Worm (Caenorhabditis elegans) whole organism, L1 larva: ENCODE data around the gene lsd-1.

Source experiments
- C04F5.9 ChIP-seq: sonication (generic microtip); optimal IDR thresholded peaks from 2 replicates; lab custom pipeline; 2016; ENCODE audit warnings: missing genetic modification characterization, missing compliant biosample characterization
- C16A3.4 ChIP-seq: fragments of 150-350 bp; optimal IDR thresholded peaks from 2 replicates; lab custom pipeline; 2014; ENCODE audit warnings: missing biosample characterization, missing genetic modification characterization
- aha-1 ChIP-seq: fragments of 150-350 bp; optimal IDR thresholded peaks from 2 replicates; lab custom pipeline; 2014; ENCODE audit warnings: missing biosample characterization, missing genetic modification characterization
- alr-1 ChIP-seq: fragments of 200-800 bp; sonication (Bioruptor generic); optimal IDR thresholded peaks from 2 replicates; lab custom pipeline; 2018; ENCODE audit warnings: borderline replicate concordance, mild to moderate bottlenecking, missing genetic modification characterization, missing compliant biosample characterization
- ama-1 ChIP-seq: fragments of 150-350 bp; optimal IDR thresholded peaks from 2 replicates; lab custom pipeline; 2014
- blmp-1 ChIP-seq: fragments of 150-350 bp; optimal IDR thresholded peaks from 2 replicates; lab custom pipeline; 2014; ENCODE audit warnings: missing biosample characterization, missing genetic modification characterization
- ceh-8 ChIP-seq: fragments of 200-800 bp; sonication (Bioruptor generic); optimal IDR thresholded peaks from 2 replicates; lab custom pipeline; 2018; ENCODE audit warnings: mild to moderate bottlenecking, missing genetic modification characterization, moderate library complexity, missing compliant biosample characterization
- ceh-82 ChIP-seq, 3 experiments: fragments of 150-350 bp in 1 of 3; sonication (generic microtip) in 2 of 3; optimal IDR thresholded peaks; 2 replicates each; lab custom pipeline; 2014 to 2017; ENCODE audit warnings: missing biosample characterization in 3 of 3, missing genetic modification characterization in 3 of 3
- ceh-88 ChIP-seq: fragments of 200-800 bp; sonication (Bioruptor generic); IDR thresholded peaks from 2 replicates; pipeline ENCODE4 v1.3.6; 2022; ENCODE audit warnings: missing genetic modification characterization, missing compliant biosample characterization
- ceh-90 ChIP-seq: sonication (generic microtip); optimal IDR thresholded peaks from 2 replicates; lab custom pipeline; 2016; ENCODE audit warnings: missing genetic modification characterization, missing compliant biosample characterization
- dpl-1 ChIP-seq, 3 experiments: fragments of 150-350 bp in 2 of 3; sonication (generic microtip) in 1 of 3; optimal IDR thresholded peaks; 2 replicates each; lab custom pipeline; 2014 to 2017; ENCODE audit warnings: missing biosample characterization in 3 of 3, missing genetic modification characterization in 3 of 3, missing genetic modification reagents in 3 of 3
- dsc-1 ChIP-seq: sonication (generic microtip); optimal IDR thresholded peaks from 2 replicates; lab custom pipeline; 2016; ENCODE audit warnings: mild to moderate bottlenecking, missing genetic modification characterization, missing compliant biosample characterization
- egl-13 ChIP-seq: sonication (generic microtip); optimal IDR thresholded peaks from 2 replicates; lab custom pipeline; 2016; ENCODE audit warnings: missing genotype, missing genetic modification reagents, missing genetic modification characterization, missing compliant biosample characterization
- egl-27 ChIP-seq, 2 experiments: fragments of 150-350 bp in 1 of 2; sonication (generic microtip); optimal IDR thresholded peaks; 3 replicates each; lab custom pipeline; 2017 to 2018; ENCODE audit warnings: missing biosample characterization in 2 of 2, missing genetic modification characterization in 2 of 2, missing genetic modification reagents in 2 of 2
- elt-2 ChIP-seq: sonication (generic microtip); optimal IDR thresholded peaks from 2 replicates; lab custom pipeline; 2016; ENCODE audit warnings: missing genetic modification characterization, mild to moderate bottlenecking, inconsistent platforms, missing compliant biosample characterization, missing genetic modification reagents
- elt-3 ChIP-seq, 6 experiments: fragments of 150-350 bp in 1 of 6; sonication (generic microtip); optimal IDR thresholded peaks; 2 replicates each; lab custom pipeline; 2017 to 2018; ENCODE audit warnings: missing biosample characterization in 6 of 6, missing genetic modification characterization in 6 of 6, inconsistent platforms in 1 of 6
- ets-5 ChIP-seq: fragments of 200-800 bp; sonication (Bioruptor generic); IDR thresholded peaks from 2 replicates; pipeline ENCODE4 v1.3.6; 2022; ENCODE audit warnings: missing genetic modification characterization, missing compliant biosample characterization
- fkh-10 ChIP-seq: sonication (generic microtip); optimal IDR thresholded peaks from 2 replicates; lab custom pipeline; 2017; ENCODE audit warnings: missing biosample characterization, missing genetic modification reagents, missing genetic modification characterization
- fos-1 ChIP-seq: fragments of 150-350 bp; optimal IDR thresholded peaks from 2 replicates; lab custom pipeline; 2014; ENCODE audit warnings: missing biosample characterization, missing genetic modification characterization
- hlh-17 ChIP-seq: fragments of 200-800 bp; sonication (Bioruptor generic); optimal IDR thresholded peaks from 2 replicates; lab custom pipeline; 2018; ENCODE audit warnings: missing genetic modification characterization, mild to moderate bottlenecking, missing compliant biosample characterization, moderate library complexity, borderline replicate concordance
- hlh-4 ChIP-seq: sonication (generic microtip); optimal IDR thresholded peaks from 2 replicates; lab custom pipeline; 2016; ENCODE audit warnings: mild to moderate bottlenecking, missing genetic modification characterization, missing compliant biosample characterization
- irx-1 ChIP-seq: sonication (generic microtip); optimal IDR thresholded peaks from 2 replicates; lab custom pipeline; 2016; ENCODE audit warnings: missing genetic modification characterization, missing compliant biosample characterization
- isw-1 ChIP-seq: fragments of 200-800 bp; sonication (Bioruptor generic); IDR thresholded peaks from 2 replicates; pipeline ENCODE4 v1.3.6; 2022; ENCODE audit warnings: missing genetic modification characterization, missing compliant biosample characterization
- lin-13 ChIP-seq: fragments of 150-350 bp; optimal IDR thresholded peaks from 2 replicates; lab custom pipeline; 2014; ENCODE audit warnings: missing biosample characterization, missing genetic modification reagents, missing genetic modification characterization
- lin-14 ChIP-seq: fragments of 200-800 bp; sonication (Bioruptor generic); optimal IDR thresholded peaks from 2 replicates; lab custom pipeline; 2018; ENCODE audit warnings: mild to moderate bottlenecking, missing genetic modification characterization, moderate library complexity, missing compliant biosample characterization
- lin-15B ChIP-seq: fragments of 150-350 bp; sonication (generic microtip); optimal IDR thresholded peaks from 3 replicates; lab custom pipeline; 2014; ENCODE audit warnings: missing biosample characterization, missing genetic modification characterization
- lin-35 ChIP-seq, 2 experiments: fragments of 150-350 bp; optimal IDR thresholded peaks; 2 replicates each; lab custom pipeline; 2014; ENCODE audit warnings: missing biosample characterization in 2 of 2, missing genetic modification characterization in 2 of 2, missing genetic modification reagents in 2 of 2
- mdl-1 ChIP-seq, 2 experiments: fragments of 150-350 bp; optimal IDR thresholded peaks; 2 replicates each; lab custom pipeline; 2014 to 2017; ENCODE audit warnings: missing biosample characterization in 2 of 2, missing genetic modification characterization in 2 of 2, inconsistent platforms in 1 of 2
- mep-1 ChIP-seq: fragments of 150-350 bp; optimal IDR thresholded peaks from 2 replicates; lab custom pipeline; 2014; ENCODE audit warnings: missing biosample characterization, missing genetic modification characterization
- nhr-11 ChIP-seq: fragments of 150-350 bp; optimal IDR thresholded peaks from 2 replicates; lab custom pipeline; 2014; ENCODE audit warnings: missing biosample characterization, missing genetic modification characterization
- nhr-19 ChIP-seq: fragments of 200-800 bp; sonication (Bioruptor generic); conservative IDR thresholded peaks from 2 replicates; pipeline ENCODE4 v1.3.6; 2022; ENCODE audit warnings: missing genetic modification characterization, missing compliant biosample characterization
- nhr-20 ChIP-seq: sonication (generic microtip); optimal IDR thresholded peaks from 2 replicates; lab custom pipeline; 2016; ENCODE audit warnings: mild to moderate bottlenecking, missing genetic modification characterization, missing compliant biosample characterization
- nhr-237 ChIP-seq: fragments of 150-350 bp; optimal IDR thresholded peaks from 2 replicates; lab custom pipeline; 2014; ENCODE audit warnings: missing biosample characterization, missing genetic modification characterization
- nhr-47 ChIP-seq: sonication (generic microtip); optimal IDR thresholded peaks from 2 replicates; lab custom pipeline; 2016; ENCODE audit warnings: mild to moderate bottlenecking, missing genetic modification characterization, moderate library complexity, missing compliant biosample characterization
- nhr-71 ChIP-seq: sonication (generic microtip); optimal IDR thresholded peaks from 2 replicates; lab custom pipeline; 2016; ENCODE audit warnings: mild to moderate bottlenecking, missing genetic modification characterization, moderate library complexity, missing compliant biosample characterization
- nhr-76 ChIP-seq: sonication (generic microtip); optimal IDR thresholded peaks from 2 replicates; lab custom pipeline; 2017; ENCODE audit warnings: missing biosample characterization, missing genetic modification characterization
- nhr-77 ChIP-seq: fragments of 150-350 bp; optimal IDR thresholded peaks from 2 replicates; lab custom pipeline; 2014; ENCODE audit warnings: missing biosample characterization, missing genetic modification characterization
- pag-3 ChIP-seq: sonication (generic microtip); optimal IDR thresholded peaks from 2 replicates; lab custom pipeline; 2017; ENCODE audit warnings: missing genetic modification characterization, mild to moderate bottlenecking, missing compliant biosample characterization, antibody characterized with exemption, borderline replicate concordance; ENCODE audit not compliant: insufficient read depth
- pqm-1 ChIP-seq: sonication (generic microtip); optimal IDR thresholded peaks from 3 replicates; lab custom pipeline; 2017; ENCODE audit warnings: missing biosample characterization, missing genetic modification characterization
- rnt-1 ChIP-seq: sonication (generic microtip); optimal IDR thresholded peaks from 2 replicates; lab custom pipeline; 2016; ENCODE audit warnings: mild to moderate bottlenecking, missing genetic modification characterization, moderate library complexity, missing compliant biosample characterization
- skn-1 ChIP-seq: fragments of 150-350 bp; optimal IDR thresholded peaks from 2 replicates; lab custom pipeline; 2014; ENCODE audit warnings: missing biosample characterization, missing genetic modification characterization
- snpc-4 ChIP-seq: fragments of 150-350 bp; optimal IDR thresholded peaks from 2 replicates; lab custom pipeline; 2014; ENCODE audit warnings: missing biosample characterization, missing genetic modification characterization
- sptf-1 ChIP-seq: fragments of 150-350 bp; optimal IDR thresholded peaks from 2 replicates; lab custom pipeline; 2014; ENCODE audit warnings: missing biosample characterization, missing genetic modification characterization
- swsn-7 ChIP-seq: sonication (generic microtip); optimal IDR thresholded peaks from 2 replicates; lab custom pipeline; 2016; ENCODE audit warnings: missing genetic modification characterization, missing compliant biosample characterization
- unc-130 ChIP-seq: fragments of 150-350 bp; optimal IDR thresholded peaks from 2 replicates; lab custom pipeline; 2017; ENCODE audit warnings: missing biosample characterization, missing genetic modification characterization, inconsistent platforms
- unc-30 ChIP-seq: sonication (generic microtip); optimal IDR thresholded peaks from 2 replicates; lab custom pipeline; 2017; ENCODE audit warnings: missing biosample characterization, missing genetic modification characterization
- unc-86 ChIP-seq: sonication (generic microtip); optimal IDR thresholded peaks from 2 replicates; lab custom pipeline; 2016; ENCODE audit warnings: missing genetic modification characterization, missing compliant biosample characterization
- xbp-1 ChIP-seq: sonication (generic microtip); optimal IDR thresholded peaks from 2 replicates; lab custom pipeline; 2016; ENCODE audit warnings: missing genetic modification characterization, missing compliant biosample characterization
- zag-1 ChIP-seq: fragments of 150-350 bp; optimal IDR thresholded peaks from 2 replicates; lab custom pipeline; 2014; ENCODE audit warnings: missing biosample characterization, missing genetic modification characterization
- ztf-11 ChIP-seq, 2 experiments: sonication (generic microtip); optimal IDR thresholded peaks; 2 replicates each; lab custom pipeline; 2016 to 2017; ENCODE audit warnings: missing genetic modification characterization in 2 of 2, missing biosample characterization in 1 of 2, missing compliant biosample characterization in 1 of 2
- ztf-4 ChIP-seq: fragments of 150-350 bp; optimal IDR thresholded peaks from 2 replicates; lab custom pipeline; 2014; ENCODE audit warnings: missing biosample characterization, missing genetic modification characterization

The lsd-1 gene

DNA sequence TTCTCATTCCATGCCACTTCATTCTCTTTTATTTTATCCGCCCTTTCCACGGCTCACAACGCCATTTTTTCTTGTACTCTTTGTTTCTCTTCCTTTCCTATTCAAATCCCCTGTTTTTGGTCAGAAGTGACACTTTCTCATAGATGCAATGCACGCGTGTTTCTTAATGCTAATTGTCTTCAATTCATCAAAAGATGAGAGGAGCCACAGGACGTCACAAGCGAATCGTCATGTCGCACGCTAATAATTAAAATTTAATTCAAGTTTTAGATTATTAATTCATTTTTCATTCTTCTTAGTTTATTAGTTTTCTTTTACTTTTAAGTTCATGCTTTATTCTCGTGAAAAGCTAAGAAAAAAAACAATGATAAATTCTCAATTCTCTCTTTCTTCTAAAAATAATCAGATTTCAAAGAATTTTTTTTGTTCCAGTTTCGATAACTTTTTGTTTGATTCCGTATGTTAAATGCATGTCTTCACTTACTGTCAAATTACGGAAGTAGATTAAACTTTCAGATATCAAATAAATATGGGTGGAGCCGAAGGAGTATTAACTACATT is 27.8 kb upstream of the lsd-1 start, which contains the start of gene Y62H9A.14:
Gene Y62H9A.14, plus strand, starts transcription at position 511 of the 561 bp plus-strand sequence.
- TF ChIP-seq skn-1 (tag; lab: Kevin White, UChicago): no peak
- peak; percentile 72 for TF ChIP-seq dsc-1
- TF ChIP-seq snpc-4 (tag; lab: Kevin White, UChicago): no peak
- peak; percentile 60 for TF ChIP-seq ceh-8 (GFP tag; lab: Kevin White, UChicago)
- no peak for TF ChIP-seq ets-5
- no peak for TF ChIP-seq dpl-1 (GFP tag; optimal IDR thresholded peaks at IDR 0.05; lab: Kevin White, UChicago)
- TF ChIP-seq egl-27 (tag; optimal IDR thresholded peaks at IDR 0.05; lab: Kevin White, UChicago): no peak
- TF ChIP-seq lin-14 (GFP tag; lab: Kevin White, UChicago): peak; percentile 22

DNA sequence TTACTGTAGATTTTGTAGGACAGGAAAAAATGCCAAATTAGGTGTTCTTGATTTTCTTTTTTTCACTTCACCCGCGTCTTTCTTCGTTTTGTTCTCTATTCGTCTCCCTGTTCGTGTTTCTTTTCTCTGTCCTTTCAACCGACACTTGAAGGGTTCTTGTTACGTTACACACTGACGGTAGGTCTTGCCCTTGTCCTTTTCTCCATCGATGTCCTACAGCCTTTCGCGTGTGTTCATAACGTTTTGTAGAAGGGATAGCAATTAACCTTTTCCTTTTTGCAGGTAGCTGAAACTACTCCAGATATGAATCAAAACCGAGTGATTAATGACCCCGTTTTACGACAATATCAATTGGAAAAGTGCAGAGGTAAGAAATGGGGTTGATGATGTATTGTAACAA is 24.5 kb upstream of the lsd-1 start, which contains the start of gene F55G7.1:
Gene F55G7.1, plus strand, starts transcription at position 276 of the 400 bp plus-strand sequence.
- TF ChIP-seq hlh-17 (GFP tag; lab: Kevin White, UChicago) (no peak), fkh-10 (no peak), zag-1 (no peak), pag-3 (tag; lab: Kevin White, UChicago) (no peak), ztf-11 (tag; optimal IDR thresholded peaks at IDR 0.05; lab: Kevin White, UChicago) (no peak), lin-15B (tag; lab: Kevin White, UChicago) (no peak), ama-1 (lab: Kevin White, UChicago) (no peak), fos-1 (no peak), nhr-20 (peak; percentile 52), ceh-82 (tag; optimal IDR thresholded peaks at IDR 0.05; lab: Kevin White, UChicago) (peak in 2 of 3 experiments; percentile 17 to 54), mdl-1 (tag; optimal IDR thresholded peaks at IDR 0.05; lab: Kevin White, UChicago) (no peak), isw-1 (GFP tag; lab: Robert Waterston, UW) (no peak), elt-3 (tag; optimal IDR thresholded peaks at IDR 0.05; lab: Kevin White, UChicago) (peak in 4 of 6 experiments; percentile 23 to 38 (median 26)), egl-13 (no peak), nhr-77 (tag; lab: Kevin White, UChicago) (peak; percentile 3), nhr-237 (tag; lab: Kevin White, UChicago) (no peak), lin-35 (GFP tag; optimal IDR thresholded peaks at IDR 0.05; lab: Kevin White, UChicago) (peak in 1 of 2 experiments; percentile 67), mep-1 (tag; lab: Kevin White, UChicago) (peak; percentile 65), ceh-88 (GFP tag; lab: Robert Waterston, UW) (no peak), pqm-1 (no peak), nhr-76 (tag; lab: Kevin White, UChicago) (no peak), rnt-1 (tag; lab: Kevin White, UChicago) (peak; percentile 66), unc-30 (no peak), aha-1 (tag; lab: Kevin White, UChicago) (no peak), xbp-1 (peak; percentile 44), unc-130 (tag; lab: Kevin White, UChicago) (no peak), irx-1 (tag; lab: Kevin White, UChicago) (peak; percentile 32), nhr-19 (GFP tag; lab: Robert Waterston, UW) (peak; percentile 61), nhr-47 (tag; lab: Kevin White, UChicago) (peak; percentile 77), C16A3.4 (peak; percentile 52), sptf-1 (tag; lab: Kevin White, UChicago) (no peak), lin-14 (GFP tag; lab: Kevin White, UChicago) (peak; percentile 51), C04F5.9 (tag; lab: Kevin White, UChicago) (no peak), elt-2 (no peak), alr-1 (no peak), hlh-4 (tag; lab: Kevin White, UChicago) (no peak), lin-13 (GFP tag; lab: Kevin White, UChicago) (no peak), nhr-71 (tag; lab: Kevin White, UChicago) (peak; percentile 49), unc-86 (no peak), ceh-90 (tag; lab: Kevin White, UChicago) (no peak), swsn-7 (peak; percentile 32), ztf-4 (tag; lab: Kevin White, UChicago) (peak; percentile 31), nhr-11 (tag; lab: Kevin White, UChicago) (no peak), blmp-1 (peak; percentile 32)
